Fruit fly (Drosophila melanogaster) whole organism, prepupa: ENCODE measurements around the gene alpha-Est3.

Source experiments
- Blimp-1 ChIP-seq: fragments of 200-800 bp; sonication (Bioruptor generic); optimal IDR thresholded peaks from 3 replicates; lab custom pipeline; 2017; ENCODE audit warnings: missing biosample characterization, missing genetic modification characterization, mild to moderate bottlenecking, moderate library complexity, missing genetic modification reagents
- CG11762 ChIP-seq: fragments of 200-800 bp; sonication (Bioruptor generic); optimal IDR thresholded peaks from 3 replicates; lab custom pipeline; 2016; ENCODE audit warnings: missing biosample characterization, missing genetic modification characterization; ENCODE audit not compliant: insufficient read depth
- CG1621 ChIP-seq: fragments of 200-800 bp; sonication (Bioruptor generic); optimal IDR thresholded peaks from 3 replicates; lab custom pipeline; 2018; ENCODE audit warnings: missing biosample characterization, mild to moderate bottlenecking, missing genetic modification characterization
- CG16779 ChIP-seq: fragments of 200-800 bp; sonication (Bioruptor generic); optimal IDR thresholded peaks from 3 replicates; lab custom pipeline; 2017; ENCODE audit warnings: missing biosample characterization, mild to moderate bottlenecking, missing genetic modification characterization
- CG3032 ChIP-seq: fragments of 200-800 bp; optimal IDR thresholded peaks from 2 replicates; lab custom pipeline; 2019; ENCODE audit warnings: missing biosample characterization, mild to moderate bottlenecking, missing genetic modification characterization, moderate library complexity
- Eip78C ChIP-seq: fragments of 200-800 bp; sonication (Bioruptor generic); peaks from one replicate; lab custom pipeline; 2016; ENCODE audit warnings: missing biosample characterization, missing genetic modification characterization
- OdsH ChIP-seq: fragments of 200-800 bp; sonication (Bioruptor generic); optimal IDR thresholded peaks from 3 replicates; lab custom pipeline; 2016; ENCODE audit warnings: missing biosample characterization, missing genetic modification characterization
- fd59A ChIP-seq: fragments of 200-800 bp; sonication (Bioruptor generic); optimal IDR thresholded peaks from 2 replicates; lab custom pipeline; 2017; ENCODE audit warnings: missing biosample characterization, mild to moderate bottlenecking, missing genetic modification characterization, missing genetic modification reagents
- topi ChIP-seq: fragments of 200-800 bp; sonication (Bioruptor generic); optimal IDR thresholded peaks from 3 replicates; lab custom pipeline; 2016; ENCODE audit warnings: missing biosample characterization, missing genetic modification characterization
- vri ChIP-seq: fragments of 200-800 bp; sonication (Bioruptor generic); optimal IDR thresholded peaks from 3 replicates; lab custom pipeline; 2016; ENCODE audit warnings: missing biosample characterization, mild to moderate bottlenecking, missing genetic modification characterization

DNA sequence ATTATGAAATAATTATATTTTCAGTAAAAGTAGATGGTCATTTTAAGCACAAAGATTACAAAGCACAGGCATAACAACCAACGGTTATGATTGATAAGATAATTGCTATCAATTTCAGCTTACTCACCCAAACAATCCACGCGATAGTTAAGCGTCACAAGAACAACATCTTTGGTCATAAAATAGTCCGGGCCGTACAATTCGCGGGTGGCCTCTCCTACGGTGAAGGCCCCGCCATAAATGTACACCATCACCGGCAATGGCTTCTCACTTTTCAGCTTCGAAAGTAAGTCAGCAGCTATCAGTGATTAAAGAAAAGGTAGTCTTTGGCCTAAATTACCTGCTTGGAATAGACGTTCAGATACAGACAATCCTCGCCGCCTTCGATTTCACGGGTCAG is 5.8 kb downstream of the alpha-Est3 start:
- TF ChIP-seq topi (GFP tag; lab: Kevin White, UChicago) (no peak), OdsH (GFP tag; lab: Kevin White, UChicago) (no peak), CG1621 (tag; lab: Kevin White, UChicago) (no peak), Blimp-1 (GFP tag; lab: Kevin White, UChicago) (no peak), CG3032 (tag; lab: Kevin White, UChicago) (no peak), CG16779 (no peak), fd59A (GFP tag; lab: Kevin White, UChicago) (no peak), vri (peak; percentile 5), Eip78C (GFP tag; lab: Kevin White, UChicago) (no peak), CG11762 (GFP tag; lab: Kevin White, UChicago) (no peak)
